Fruit fly (Drosophila melanogaster) whole organism: ENCODE measurements around the gene TrpA1.

Experiments used
- CG8478 ChIP-seq: fragments of >200 bp; optimal IDR thresholded peaks from 2 replicates; lab custom pipeline; 2018; ENCODE audit warnings: inconsistent platforms
- Dll ChIP-seq: fragments of >200 bp; optimal IDR thresholded peaks from 2 replicates; lab custom pipeline; 2017
- EcR ChIP-seq, 2 experiments: fragments of >200 bp; optimal IDR thresholded peaks; 2 replicates each; lab custom pipeline; 2017; ENCODE audit warnings: missing biosample characterization in 2 of 2, missing genetic modification characterization in 2 of 2, missing genetic modification reagents in 2 of 2
- pan ChIP-seq: fragments of >200 bp; optimal IDR thresholded peaks from 2 replicates; lab custom pipeline; 2017
- psq ChIP-seq: fragments of >200 bp; optimal IDR thresholded peaks from 2 replicates; lab custom pipeline; 2017
- usp ChIP-seq: fragments of >200 bp; optimal IDR thresholded peaks from 2 replicates; lab custom pipeline; 2017; ENCODE audit warnings: missing biosample characterization, missing genetic modification characterization, mixed read lengths

- TF ChIP-seq usp, result no peak
- TF ChIP-seq CG8478, result no peak
- no peak for TF ChIP-seq Dll (lab: Kevin White, UChicago)
- no peak for TF ChIP-seq psq
- TF ChIP-seq pan (lab: Kevin White, UChicago), result no peak
- TF ChIP-seq EcR (GFP tag; optimal IDR thresholded peaks at IDR 0.05; lab: Kevin White, UChicago), result no peak
Observed at dm6 chr3L:8856875-8857274, 48.1 kb downstream of the TrpA1 start.
